Worm (Caenorhabditis elegans) whole organism, L1 larva: ENCODE measurements around the gene sru-28.

ENCODE experiments used
- C04F5.9 ChIP-seq: sonication (generic microtip); optimal IDR thresholded peaks from 2 replicates; lab custom pipeline; 2016; ENCODE audit warnings: missing genetic modification characterization, missing compliant biosample characterization
- C16A3.4 ChIP-seq: fragments of 150-350 bp; optimal IDR thresholded peaks from 2 replicates; lab custom pipeline; 2014; ENCODE audit warnings: missing biosample characterization, missing genetic modification characterization
- F16B12.6 ChIP-seq: fragments of 150-350 bp; optimal IDR thresholded peaks from 2 replicates; lab custom pipeline; 2014; ENCODE audit warnings: missing biosample characterization, missing genetic modification characterization
- Y116A8C.19 ChIP-seq: sonication (generic microtip); optimal IDR thresholded peaks from 2 replicates; lab custom pipeline; 2016; ENCODE audit warnings: missing compliant biosample characterization, missing genetic modification characterization, borderline replicate concordance
- alr-1 ChIP-seq: fragments of 200-800 bp; sonication (Bioruptor generic); optimal IDR thresholded peaks from 2 replicates; lab custom pipeline; 2018; ENCODE audit warnings: borderline replicate concordance, mild to moderate bottlenecking, missing genetic modification characterization, missing compliant biosample characterization
- ama-1 ChIP-seq: fragments of 150-350 bp; optimal IDR thresholded peaks from 2 replicates; lab custom pipeline; 2014
- ceh-82 ChIP-seq, 3 experiments: fragments of 150-350 bp in 1 of 3; sonication (generic microtip) in 2 of 3; optimal IDR thresholded peaks; 2 replicates each; lab custom pipeline; 2014 to 2017; ENCODE audit warnings: missing biosample characterization in 3 of 3, missing genetic modification characterization in 3 of 3
- ces-1 ChIP-seq: fragments of 150-350 bp; optimal IDR thresholded peaks from 2 replicates; lab custom pipeline; 2014; ENCODE audit warnings: missing biosample characterization, missing genetic modification reagents, missing genetic modification characterization
- efl-1 ChIP-seq, 4 experiments: fragments of 150-350 bp; optimal IDR thresholded peaks in 3 of 4; peaks in 1 of 4; 1 replicate in 1 of 4; 2 replicates in 3 of 4; lab custom pipeline; 2014; ENCODE audit warnings: missing biosample characterization in 2 of 4, missing genetic modification characterization in 2 of 4, missing genetic modification reagents in 2 of 4
- egl-13 ChIP-seq: sonication (generic microtip); optimal IDR thresholded peaks from 2 replicates; lab custom pipeline; 2016; ENCODE audit warnings: missing genotype, missing genetic modification reagents, missing genetic modification characterization, missing compliant biosample characterization
- elt-2 ChIP-seq: sonication (generic microtip); optimal IDR thresholded peaks from 2 replicates; lab custom pipeline; 2016; ENCODE audit warnings: missing genetic modification characterization, mild to moderate bottlenecking, inconsistent platforms, missing compliant biosample characterization, missing genetic modification reagents
- fkh-8 ChIP-seq: sonication (generic microtip); optimal IDR thresholded peaks from 2 replicates; lab custom pipeline; 2016; ENCODE audit warnings: mild to moderate bottlenecking, missing genetic modification characterization, missing compliant biosample characterization
- grh-1 ChIP-seq: fragments of 200-800 bp; sonication (Bioruptor generic); IDR thresholded peaks from 2 replicates; pipeline ENCODE4 v1.3.6; 2022; ENCODE audit warnings: missing genetic modification reagents, missing genetic modification characterization, missing compliant biosample characterization
- hlh-17 ChIP-seq: fragments of 200-800 bp; sonication (Bioruptor generic); optimal IDR thresholded peaks from 2 replicates; lab custom pipeline; 2018; ENCODE audit warnings: missing genetic modification characterization, mild to moderate bottlenecking, missing compliant biosample characterization, moderate library complexity, borderline replicate concordance
- irx-1 ChIP-seq: sonication (generic microtip); optimal IDR thresholded peaks from 2 replicates; lab custom pipeline; 2016; ENCODE audit warnings: missing genetic modification characterization, missing compliant biosample characterization
- isw-1 ChIP-seq: fragments of 200-800 bp; sonication (Bioruptor generic); IDR thresholded peaks from 2 replicates; pipeline ENCODE4 v1.3.6; 2022; ENCODE audit warnings: missing genetic modification characterization, missing compliant biosample characterization
- jun-1 ChIP-seq: fragments of 150-350 bp; optimal IDR thresholded peaks from 2 replicates; lab custom pipeline; 2014; ENCODE audit warnings: missing biosample characterization, missing genetic modification reagents, missing genetic modification characterization
- lin-13 ChIP-seq: fragments of 150-350 bp; optimal IDR thresholded peaks from 2 replicates; lab custom pipeline; 2014; ENCODE audit warnings: missing biosample characterization, missing genetic modification reagents, missing genetic modification characterization
- mdl-1 ChIP-seq, 2 experiments: fragments of 150-350 bp; optimal IDR thresholded peaks; 2 replicates each; lab custom pipeline; 2014 to 2017; ENCODE audit warnings: missing biosample characterization in 2 of 2, missing genetic modification characterization in 2 of 2, inconsistent platforms in 1 of 2
- nhr-19 ChIP-seq: fragments of 200-800 bp; sonication (Bioruptor generic); conservative IDR thresholded peaks from 2 replicates; pipeline ENCODE4 v1.3.6; 2022; ENCODE audit warnings: missing genetic modification characterization, missing compliant biosample characterization
- nhr-47 ChIP-seq: sonication (generic microtip); optimal IDR thresholded peaks from 2 replicates; lab custom pipeline; 2016; ENCODE audit warnings: mild to moderate bottlenecking, missing genetic modification characterization, moderate library complexity, missing compliant biosample characterization
- nhr-77 ChIP-seq: fragments of 150-350 bp; optimal IDR thresholded peaks from 2 replicates; lab custom pipeline; 2014; ENCODE audit warnings: missing biosample characterization, missing genetic modification characterization
- nhr-90 ChIP-seq: sonication (generic microtip); optimal IDR thresholded peaks from 2 replicates; lab custom pipeline; 2016; ENCODE audit warnings: mild to moderate bottlenecking, missing genetic modification characterization, missing compliant biosample characterization; ENCODE audit not compliant: poor library complexity
- pag-3 ChIP-seq: sonication (generic microtip); optimal IDR thresholded peaks from 2 replicates; lab custom pipeline; 2017; ENCODE audit warnings: missing genetic modification characterization, mild to moderate bottlenecking, missing compliant biosample characterization, antibody characterized with exemption, borderline replicate concordance; ENCODE audit not compliant: insufficient read depth
- pax-3 ChIP-seq: fragments of 200-800 bp; sonication (Bioruptor generic); optimal IDR thresholded peaks from 2 replicates; lab custom pipeline; 2018; ENCODE audit warnings: mild to moderate bottlenecking, missing genetic modification characterization, moderate library complexity, missing compliant biosample characterization
- snpc-4 ChIP-seq: fragments of 150-350 bp; optimal IDR thresholded peaks from 2 replicates; lab custom pipeline; 2014; ENCODE audit warnings: missing biosample characterization, missing genetic modification characterization
- snu-23 ChIP-seq: sonication (generic microtip); optimal IDR thresholded peaks from 2 replicates; lab custom pipeline; 2016; ENCODE audit warnings: missing genetic modification characterization, missing compliant biosample characterization
- sptf-1 ChIP-seq: fragments of 150-350 bp; optimal IDR thresholded peaks from 2 replicates; lab custom pipeline; 2014; ENCODE audit warnings: missing biosample characterization, missing genetic modification characterization
- unc-130 ChIP-seq: fragments of 150-350 bp; optimal IDR thresholded peaks from 2 replicates; lab custom pipeline; 2017; ENCODE audit warnings: missing biosample characterization, missing genetic modification characterization, inconsistent platforms
- unc-30 ChIP-seq: sonication (generic microtip); optimal IDR thresholded peaks from 2 replicates; lab custom pipeline; 2017; ENCODE audit warnings: missing biosample characterization, missing genetic modification characterization
- zag-1 ChIP-seq: fragments of 150-350 bp; optimal IDR thresholded peaks from 2 replicates; lab custom pipeline; 2014; ENCODE audit warnings: missing biosample characterization, missing genetic modification characterization
- zip-4 ChIP-seq: fragments of 200-800 bp; sonication (Bioruptor generic); optimal IDR thresholded peaks from 2 replicates; lab custom pipeline; 2018; ENCODE audit warnings: mild to moderate bottlenecking, missing genetic modification characterization, moderate library complexity, missing compliant biosample characterization
- ztf-11 ChIP-seq, 2 experiments: sonication (generic microtip); optimal IDR thresholded peaks; 2 replicates each; lab custom pipeline; 2016 to 2017; ENCODE audit warnings: missing genetic modification characterization in 2 of 2, missing biosample characterization in 1 of 2, missing compliant biosample characterization in 1 of 2

The sru-28 gene

ce11 chrV:1511537-1511936 lies 5.4 kb downstream of the sru-28 start, which contains the start of gene nhr-260:
Gene nhr-260, minus strand, starts transcription at chrV:1511637.
- TF ChIP-seq F16B12.6 (tag; lab: Kevin White, UChicago) (no peak), unc-30 (no peak), efl-1 (optimal IDR thresholded peaks at IDR 0.05; lab: Kevin White, UChicago) (no peak), efl-1 (GFP tag; optimal IDR thresholded peaks at IDR 0.05 in 1 of 2; lab: Kevin White, UChicago) (peak in 1 of 2 experiments; percentile 78)

ce11 chrV:1521845-1522244 lies 15.8 kb downstream of the sru-28 start, which contains the start of gene str-240:
Gene str-240, minus strand, starts transcription at chrV:1521945.
- no peak for TF ChIP-seq nhr-47 (tag; lab: Kevin White, UChicago)
- no peak for TF ChIP-seq ztf-11 (tag; optimal IDR thresholded peaks at IDR 0.05; lab: Kevin White, UChicago)
- TF ChIP-seq ces-1 (GFP tag; lab: Kevin White, UChicago): no peak
- TF ChIP-seq C04F5.9 (tag; lab: Kevin White, UChicago): no peak

ce11 chrV:1522485-1522884 lies 16.4 kb downstream of the sru-28 start, which contains the start of gene str-243:
Gene str-243, plus strand, starts transcription at chrV:1522785.
- TF ChIP-seq mdl-1 (tag; optimal IDR thresholded peaks at IDR 0.05; lab: Kevin White, UChicago) (no peak), efl-1 (optimal IDR thresholded peaks at IDR 0.05; lab: Kevin White, UChicago) (no peak), efl-1 (GFP tag; optimal IDR thresholded peaks at IDR 0.05 in 1 of 2; lab: Kevin White, UChicago) (peak in 1 of 2 experiments; percentile 9)

- TF ChIP-seq nhr-77 (tag; lab: Kevin White, UChicago) (no peak), hlh-17 (no peak), zip-4 (GFP tag; lab: Kevin White, UChicago) (no peak), ces-1 (GFP tag; lab: Kevin White, UChicago) (no peak), snu-23 (no peak), pag-3 (tag; lab: Kevin White, UChicago) (no peak), nhr-19 (no peak), ama-1 (no peak), lin-13 (GFP tag; lab: Kevin White, UChicago) (no peak), C16A3.4 (tag; lab: Kevin White, UChicago) (no peak), nhr-90 (tag; lab: Kevin White, UChicago) (no peak), mdl-1 (tag; optimal IDR thresholded peaks at IDR 0.05; lab: Kevin White, UChicago) (no peak), fkh-8 (tag; lab: Kevin White, UChicago) (no peak), alr-1 (no peak), zag-1 (tag; lab: Kevin White, UChicago) (no peak)
These were observed 21.9 kb downstream of the sru-28 start, which contains the start of gene str-236 for ce11 chrV:1527985-1528384. Gene str-236, minus strand, starts transcription at chrV:1528085.

ce11 chrV:1531159-1531558 lies 25.1 kb downstream of the sru-28 start, which contains the start of gene K02H11.4:
Gene K02H11.4, minus strand, starts transcription at chrV:1531259.
- TF ChIP-seq snpc-4 (tag; lab: Kevin White, UChicago) (no peak), pag-3 (tag; lab: Kevin White, UChicago) (no peak), jun-1 (no peak), nhr-77 (tag; lab: Kevin White, UChicago) (no peak), isw-1 (GFP tag; lab: Robert Waterston, UW) (no peak), pax-3 (no peak), Y116A8C.19 (tag; lab: Kevin White, UChicago) (no peak), ceh-82 (tag; optimal IDR thresholded peaks at IDR 0.05; lab: Kevin White, UChicago) (no peak), irx-1 (tag; lab: Kevin White, UChicago) (no peak), ces-1 (GFP tag; lab: Kevin White, UChicago) (no peak), egl-13 (tag; lab: Kevin White, UChicago) (no peak), unc-130 (tag; lab: Kevin White, UChicago) (no peak), zag-1 (tag; lab: Kevin White, UChicago) (no peak), grh-1 (GFP tag; lab: Robert Waterston, UW) (no peak), ama-1 (no peak), elt-2 (tag; lab: Kevin White, UChicago) (no peak), mdl-1 (tag; optimal IDR thresholded peaks at IDR 0.05; lab: Kevin White, UChicago) (no peak), sptf-1 (tag; lab: Kevin White, UChicago) (no peak), C16A3.4 (tag; lab: Kevin White, UChicago) (no peak)
